Worm (Caenorhabditis elegans): Measurements from ENCODE around the gene T20B12.7.

The T20B12.7 gene

ce11 chrIII:7367012-7367760, 11.7 kb downstream of the T20B12.7 start, which contains the start of the genes T20B12.5 and T20B12.4:
Gene T20B12.5, minus strand, starts transcription at chrIII:7367112.
Gene T20B12.4, plus strand, starts transcription at chrIII:7367710.
- TF ChIP-seq unc-62 (GFP tag; optimal IDR thresholded peaks at IDR 0.05), result no peak

DNA sequence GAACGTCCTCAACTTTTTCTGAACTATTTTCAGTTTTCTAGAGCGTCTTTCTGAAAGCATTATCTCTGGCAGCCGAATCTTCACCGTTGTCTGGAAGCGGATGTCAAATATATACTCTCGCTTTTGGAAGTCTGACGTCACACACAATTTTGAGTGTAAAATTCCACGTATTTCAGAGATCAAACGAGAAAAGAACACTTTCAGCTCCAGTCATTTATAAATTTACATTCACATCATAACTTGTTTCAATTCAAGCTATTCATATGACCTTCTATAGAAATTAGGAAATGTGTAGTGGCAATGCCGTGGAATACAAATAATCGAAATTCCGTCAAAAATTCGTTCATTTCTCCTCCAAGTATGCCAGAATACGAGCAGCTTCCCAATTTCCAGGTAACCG, 13.2 kb downstream of the T20B12.7 start, which contains the start of gene F08F8.11:
Gene F08F8.11 (plus strand): TSS at position 301 of the 400 bp plus-strand sequence.
- TF ChIP-seq unc-62 (GFP tag; optimal IDR thresholded peaks at IDR 0.05), result no peak

DNA sequence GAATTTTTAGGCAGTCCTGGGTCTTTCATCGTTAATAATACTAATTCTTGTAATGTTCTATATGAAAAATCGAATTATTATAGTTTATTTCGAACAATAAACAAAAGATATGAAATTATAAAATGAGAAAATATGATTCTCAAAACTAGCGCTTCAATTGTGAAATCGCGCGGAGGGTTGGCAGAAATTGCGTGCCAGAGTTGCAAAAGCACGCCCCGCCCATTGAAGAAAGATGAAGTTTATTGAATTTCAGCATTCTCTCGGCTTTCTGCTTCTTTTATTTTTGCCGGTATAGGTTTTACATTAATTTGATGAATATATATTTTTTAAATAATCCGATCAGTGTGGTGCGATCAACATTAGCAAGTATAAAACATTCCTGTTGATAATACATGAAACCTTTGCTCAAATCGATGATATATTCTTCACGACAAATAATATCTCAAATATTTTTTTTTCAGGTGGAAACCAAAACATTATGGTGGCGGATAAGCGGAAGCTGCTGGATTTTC, 19.8 kb downstream of the T20B12.7 start, which contains the start of the genes eco-1 and hmgr-1:
Gene eco-1 (minus strand): TSS at position 59 of the 512 bp plus-strand sequence.
Gene hmgr-1 (plus strand): TSS at position 462 of the 512 bp plus-strand sequence.
- TF ChIP-seq unc-62 (GFP tag; optimal IDR thresholded peaks at IDR 0.05), result no peak

DNA sequence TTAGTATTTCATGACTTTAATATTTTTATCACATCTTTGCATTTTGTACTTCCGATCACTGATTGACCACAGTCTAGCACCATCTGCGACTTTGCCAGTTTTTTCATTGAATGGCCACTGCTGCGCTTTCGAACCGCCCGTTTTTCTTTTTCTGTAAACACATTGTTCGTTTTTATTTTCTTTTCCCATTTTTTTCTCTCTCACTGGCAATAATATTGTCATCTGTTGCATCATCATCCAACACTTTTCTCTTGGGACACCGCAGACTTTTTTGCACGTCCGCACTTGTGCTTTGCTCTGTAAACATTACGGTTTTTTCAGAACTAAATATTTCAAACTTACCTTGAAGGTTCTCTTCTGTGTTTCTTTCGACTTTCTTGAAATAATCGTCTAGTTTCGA, 20.2 kb downstream of the T20B12.7 start:
- TF ChIP-seq unc-62 (GFP tag; optimal IDR thresholded peaks at IDR 0.05), result no peak

- TF ChIP-seq unc-62 (GFP tag; optimal IDR thresholded peaks at IDR 0.05), result no peak
Observed at ce11 chrIII:7357356-7357755, 21.5 kb downstream of the T20B12.7 start, which contains the start of gene F08F8.10. Gene F08F8.10, minus strand, starts transcription at chrIII:7357393.

DNA sequence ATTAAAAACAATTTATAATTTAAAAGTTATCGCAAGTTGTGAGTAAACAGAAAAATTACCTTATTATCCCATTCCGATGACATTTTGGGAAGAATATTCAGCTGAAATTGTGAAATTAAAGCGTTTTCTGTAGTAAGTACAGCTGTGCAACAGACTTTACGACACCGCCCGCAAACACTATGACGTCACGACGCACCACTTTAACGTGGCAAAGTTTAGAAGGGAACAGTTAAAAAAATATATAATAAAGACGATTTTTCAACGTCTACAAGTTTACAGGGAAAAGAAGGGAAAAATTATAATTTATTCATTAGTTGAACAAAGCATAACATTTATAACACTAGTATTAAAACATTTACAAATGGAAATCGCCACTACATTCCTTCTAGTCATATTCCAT, 25.0 kb downstream of the T20B12.7 start, which contains the start of gene F08F8.9:
Gene F08F8.9 (minus strand): TSS at position 101 of the 400 bp plus-strand sequence.
- TF ChIP-seq unc-62 (GFP tag; optimal IDR thresholded peaks at IDR 0.05), result no peak

DNA sequence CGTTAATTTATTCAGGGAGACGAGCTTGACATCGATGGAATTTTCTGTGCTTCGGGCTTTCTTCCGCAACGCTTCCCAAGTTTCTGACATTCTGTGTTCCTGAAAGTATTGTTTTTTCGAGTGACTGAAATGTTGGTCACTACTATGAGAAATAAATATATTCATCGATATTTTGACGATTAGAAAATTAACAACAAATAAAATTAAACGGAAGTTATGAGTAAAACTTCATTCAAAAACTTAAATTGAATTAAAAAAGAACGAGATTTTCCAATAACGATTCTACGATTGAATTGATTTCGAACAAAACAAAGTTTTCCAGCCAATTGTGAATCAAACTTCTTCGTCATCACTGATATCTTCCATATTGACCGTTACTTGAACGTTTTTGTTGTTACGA, 29.8 kb downstream of the T20B12.7 start, which contains the start of gene gos-28:
Gene gos-28 (minus strand): TSS at position 101 of the 400 bp plus-strand sequence.
- no peak for TF ChIP-seq unc-62 (GFP tag; optimal IDR thresholded peaks at IDR 0.05)

- no peak for TF ChIP-seq unc-62 (GFP tag; optimal IDR thresholded peaks at IDR 0.05)
Observed at ce11 chrIII:7347049-7347448, 31.8 kb downstream of the T20B12.7 start, which contains the start of gene F08F8.7. Gene F08F8.7, minus strand, starts transcription at chrIII:7347149.

DNA sequence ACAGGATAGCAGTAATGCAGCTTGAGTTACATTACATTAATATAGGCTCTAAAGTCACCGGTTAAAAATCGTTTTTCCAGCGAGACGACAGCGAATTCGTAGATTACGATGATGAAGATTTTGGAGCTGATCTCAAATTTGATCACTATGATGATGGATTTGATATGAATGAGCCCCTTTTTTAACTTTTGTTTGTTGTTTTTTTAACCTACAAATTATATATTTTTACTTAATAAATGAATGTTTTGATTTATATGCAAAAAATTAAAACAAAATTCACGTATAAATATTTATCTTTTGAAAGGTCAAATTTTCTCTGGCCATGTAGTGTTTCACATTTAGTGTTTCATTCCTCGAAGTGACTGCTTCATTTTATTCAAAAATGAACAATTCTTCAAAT, 35.5 kb downstream of the T20B12.7 start, which contains the start of gene F08F8.6:
Gene F08F8.6 (plus strand): TSS at position 301 of the 400 bp plus-strand sequence.
- no peak for TF ChIP-seq unc-62 (GFP tag; optimal IDR thresholded peaks at IDR 0.05)

DNA sequence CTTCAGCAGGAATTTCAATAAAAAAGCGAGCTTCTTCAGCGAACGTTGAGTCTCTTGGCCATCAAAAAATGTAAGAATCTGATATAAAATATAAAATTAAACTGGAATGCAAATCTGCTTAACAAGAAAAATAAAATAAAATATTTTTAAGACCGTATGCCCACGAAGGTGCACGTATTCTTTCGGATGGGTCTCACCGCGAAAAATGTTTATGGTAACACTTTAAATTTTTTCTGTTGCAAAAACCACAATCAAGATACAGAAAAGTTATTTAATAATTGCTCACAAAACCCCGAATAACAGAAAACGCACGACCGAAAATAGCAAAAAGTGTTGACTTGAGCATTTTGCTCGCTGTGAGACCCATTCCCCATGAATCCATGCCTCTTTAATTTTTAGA, 39.7 kb downstream of the T20B12.7 start:
- no peak for TF ChIP-seq unc-62 (GFP tag; optimal IDR thresholded peaks at IDR 0.05)

ce11 chrIII:7338693-7339092, 40.2 kb downstream of the T20B12.7 start, which contains the start of gene kap-1:
Gene kap-1, plus strand, starts transcription at chrIII:7338835.
- TF ChIP-seq unc-62 (GFP tag; optimal IDR thresholded peaks at IDR 0.05), result no peak

- no peak for TF ChIP-seq unc-62 (GFP tag; optimal IDR thresholded peaks at IDR 0.05)
Observed at ce11 chrIII:7338009-7338408, 40.8 kb downstream of the T20B12.7 start.

DNA sequence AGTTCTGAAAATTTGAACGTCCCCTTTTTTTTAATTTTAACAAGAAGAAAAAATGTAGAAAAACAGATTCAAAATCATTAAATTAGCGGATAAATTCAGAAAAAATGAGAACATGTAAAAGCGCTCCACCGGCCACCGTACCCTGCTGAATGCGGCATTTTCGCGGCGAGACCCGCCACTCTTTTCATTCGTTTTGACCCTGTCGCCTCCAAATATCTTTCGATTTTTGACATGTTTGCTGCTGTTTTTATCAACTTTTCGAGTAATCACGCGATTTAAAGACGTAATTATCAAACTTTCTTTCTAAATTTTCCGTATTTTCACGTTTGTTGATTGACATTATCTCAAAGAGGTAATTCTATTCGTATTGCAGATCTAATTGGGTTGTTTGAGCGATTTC, 42.6 kb downstream of the T20B12.7 start, which contains the start of gene gsp-2:
Gene gsp-2 (plus strand): TSS at position 374 of the 400 bp plus-strand sequence.
- no peak for TF ChIP-seq unc-62 (GFP tag; optimal IDR thresholded peaks at IDR 0.05)

- no peak for TF ChIP-seq unc-62 (GFP tag; optimal IDR thresholded peaks at IDR 0.05)
Observed at ce11 chrIII:7335220-7335619, 43.6 kb downstream of the T20B12.7 start, which contains the start of gene F56C9.10. Gene F56C9.10, minus strand, starts transcription at chrIII:7335316.

- TF ChIP-seq unc-62 (GFP tag; optimal IDR thresholded peaks at IDR 0.05), result no peak
Observed at ce11 chrIII:7331671-7332070, 47.2 kb downstream of the T20B12.7 start.

ce11 chrIII:7329155-7329732, 49.6 kb downstream of the T20B12.7 start, which contains the start of gene lab-2:
Gene lab-2, minus strand, starts transcription at chrIII:7329607.
- TF ChIP-seq unc-62 (GFP tag; optimal IDR thresholded peaks at IDR 0.05), result no peak
